Worm (Caenorhabditis elegans) whole organism, early embryonic: Measurements from ENCODE around the gene T22B2.5.

Experiments
- ama-1 ChIP-seq: fragments of 150-350 bp; optimal IDR thresholded peaks from 2 replicates; lab custom pipeline; 2014
- hmbx-1 ChIP-seq: sonication (generic microtip); optimal IDR thresholded peaks from 2 replicates; lab custom pipeline; 2016; ENCODE audit warnings: mild to moderate bottlenecking, missing genetic modification characterization, missing compliant biosample characterization
- hmg-4 ChIP-seq: fragments of 200-800 bp; sonication (Bioruptor generic); optimal IDR thresholded peaks from 2 replicates; lab custom pipeline; 2018; ENCODE audit warnings: mild to moderate bottlenecking, missing genetic modification characterization, missing compliant biosample characterization

DNA sequence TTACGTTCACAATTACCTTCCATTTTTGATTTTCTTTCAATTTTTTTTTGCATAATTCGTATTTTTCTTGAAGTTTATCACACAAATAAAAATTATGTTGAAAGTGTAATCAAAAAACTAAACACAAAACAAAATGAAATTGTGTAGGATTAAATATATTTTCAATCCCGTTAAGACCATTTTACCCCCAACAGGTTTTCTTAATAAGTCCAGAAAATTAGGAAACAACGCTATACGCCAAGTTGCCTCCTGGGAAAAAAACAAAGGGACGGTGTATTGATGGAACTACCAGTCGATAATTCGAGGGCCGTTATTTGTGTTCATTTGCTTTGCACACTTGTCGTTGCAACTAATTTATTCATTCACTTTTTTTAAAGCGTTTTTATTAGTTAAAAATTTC, 8.5 kb upstream of the T22B2.5 start:
- TF ChIP-seq ama-1 (lab: Kevin White, UChicago) (no peak), hmbx-1 (no peak), hmg-4 (GFP tag; lab: Kevin White, UChicago) (no peak)
